Fruit fly (Drosophila melanogaster) whole organism, embryonic: Measurements from ENCODE around the gene CG32554.

Experiments
- Ada2b ChIP-seq: fragments of 200-800 bp; sonication (Bioruptor generic); IDR thresholded peaks from 2 replicates; pipeline ENCODE4 v1.3.6; 2022; ENCODE audit warnings: missing biosample characterization, missing genetic modification characterization
- Antp ChIP-seq: fragments of 200-800 bp; sonication (Bioruptor generic); optimal IDR thresholded peaks from 3 replicates; lab custom pipeline; 2016; ENCODE audit warnings: missing biosample characterization, missing genetic modification characterization
- Atf6 ChIP-seq: fragments of 200-800 bp; sonication (Bioruptor generic); IDR thresholded peaks from 2 replicates; pipeline ENCODE4 v1.3.6; 2022; ENCODE audit warnings: missing biosample characterization, missing genetic modification characterization
- Bgb ChIP-seq: fragments of 200-800 bp; sonication (Bioruptor generic); IDR thresholded peaks from 2 replicates; pipeline ENCODE4 v1.3.6; 2022; ENCODE audit warnings: missing biosample characterization, missing genetic modification characterization; ENCODE audit not compliant: partially characterized antibody
- CG10267 ChIP-seq: fragments of 200-800 bp; sonication (Bioruptor generic); optimal IDR thresholded peaks from 2 replicates; lab custom pipeline; 2018; ENCODE audit warnings: missing biosample characterization, mild to moderate bottlenecking, missing genetic modification characterization, moderate library complexity
- CG11695 ChIP-seq: fragments of 200-800 bp; sonication (Bioruptor generic); IDR thresholded peaks from 3 replicates; pipeline ENCODE4 v1.3.6; 2022; ENCODE audit warnings: missing biosample characterization, missing genetic modification characterization
- CG12659 ChIP-seq: fragments of 200-800 bp; sonication (Bioruptor generic); optimal IDR thresholded peaks from 3 replicates; lab custom pipeline; 2017; ENCODE audit warnings: mild to moderate bottlenecking, missing biosample characterization, missing genetic modification reagents, missing genetic modification characterization
- CG13894 ChIP-seq: fragments of 200-800 bp; sonication (Bioruptor generic); optimal IDR thresholded peaks from 3 replicates; lab custom pipeline; 2018; ENCODE audit warnings: missing biosample characterization, mild to moderate bottlenecking, missing genetic modification characterization, moderate library complexity
- CG14667 ChIP-seq: fragments of 200-800 bp; sonication (Bioruptor generic); IDR thresholded peaks from 2 replicates; pipeline ENCODE4 v1.3.6; 2022; ENCODE audit warnings: missing biosample characterization, missing genetic modification characterization
- CG15514 ChIP-seq: fragments of 200-800 bp; sonication (Bioruptor generic); optimal IDR thresholded peaks from 3 replicates; lab custom pipeline; 2017; ENCODE audit warnings: missing biosample characterization, missing genetic modification characterization, mild to moderate bottlenecking, moderate library complexity, missing genetic modification reagents
- CG1792 ChIP-seq: fragments of 200-800 bp; sonication (Bioruptor generic); optimal IDR thresholded peaks from 2 replicates; lab custom pipeline; 2016; ENCODE audit warnings: missing biosample characterization, missing genetic modification characterization
- CG18476 ChIP-seq: fragments of 200-800 bp; sonication (Bioruptor generic); optimal IDR thresholded peaks from 2 replicates; lab custom pipeline; 2016; ENCODE audit warnings: missing biosample characterization, mild to moderate bottlenecking, missing genetic modification characterization
- CG18764 ChIP-seq: fragments of 200-800 bp; sonication (Bioruptor generic); optimal IDR thresholded peaks from 3 replicates; lab custom pipeline; 2016; ENCODE audit warnings: missing biosample characterization, missing genetic modification characterization
- CG2678 ChIP-seq: fragments of 200-800 bp; sonication (Bioruptor generic); optimal IDR thresholded peaks from 3 replicates; lab custom pipeline; 2019; ENCODE audit warnings: missing biosample characterization, mild to moderate bottlenecking, missing genetic modification characterization, moderate library complexity
- CG30020 ChIP-seq: fragments of 200-800 bp; optimal IDR thresholded peaks from 2 replicates; lab custom pipeline; 2019; ENCODE audit warnings: missing biosample characterization, mild to moderate bottlenecking, missing genetic modification characterization, moderate library complexity
- CG30403 ChIP-seq: fragments of 200-800 bp; sonication (Bioruptor generic); optimal IDR thresholded peaks from 3 replicates; lab custom pipeline; 2016; ENCODE audit warnings: missing biosample characterization, missing genetic modification characterization
- CG3163 ChIP-seq: fragments of 200-800 bp; sonication (Bioruptor generic); optimal IDR thresholded peaks from 3 replicates; lab custom pipeline; 2016; ENCODE audit warnings: missing biosample characterization, missing genetic modification characterization
- CG32532 ChIP-seq: fragments of 200-800 bp; sonication (Bioruptor generic); IDR thresholded peaks from 2 replicates; pipeline ENCODE4 v1.3.6; 2022; ENCODE audit warnings: missing biosample characterization, missing genetic modification characterization
- CG3281 ChIP-seq: fragments of 200-800 bp; sonication (Bioruptor generic); optimal IDR thresholded peaks from 3 replicates; lab custom pipeline; 2017; ENCODE audit warnings: missing biosample characterization, mild to moderate bottlenecking, missing genetic modification characterization
- CG3847 ChIP-seq: fragments of 200-800 bp; sonication (Bioruptor generic); IDR thresholded peaks from 2 replicates; pipeline ENCODE4 v1.3.6; 2022; ENCODE audit warnings: missing biosample characterization, missing genetic modification characterization
- CG7786 ChIP-seq: fragments of 200-800 bp; sonication (Bioruptor generic); optimal IDR thresholded peaks from 2 replicates; lab custom pipeline; 2016; ENCODE audit warnings: missing biosample characterization, missing genetic modification characterization
- CG8089 ChIP-seq: fragments of 200-800 bp; sonication (Bioruptor generic); optimal IDR thresholded peaks from 3 replicates; lab custom pipeline; 2016; ENCODE audit warnings: missing biosample characterization, missing genetic modification characterization
- CG9727 ChIP-seq: fragments of 200-800 bp; sonication (Bioruptor generic); optimal IDR thresholded peaks from 3 replicates; lab custom pipeline; 2017; ENCODE audit warnings: missing biosample characterization, mild to moderate bottlenecking, missing genetic modification characterization
- CG9797 ChIP-seq: fragments of 200-800 bp; sonication (Bioruptor generic); optimal IDR thresholded peaks from 3 replicates; lab custom pipeline; 2018; ENCODE audit warnings: missing biosample characterization, mild to moderate bottlenecking, missing genetic modification characterization
- CG9876 ChIP-seq: fragments of 200-800 bp; sonication (Bioruptor generic); optimal IDR thresholded peaks from 2 replicates; lab custom pipeline; 2016; ENCODE audit warnings: missing biosample characterization, missing genetic modification characterization
- H2.0 ChIP-seq: fragments of 200-800 bp; sonication (Bioruptor generic); IDR thresholded peaks from 2 replicates; pipeline ENCODE4 v1.3.6; 2022; ENCODE audit warnings: missing biosample characterization, missing genetic modification characterization
- HLH54F ChIP-seq: fragments of 200-800 bp; sonication (Bioruptor generic); optimal IDR thresholded peaks from 3 replicates; lab custom pipeline; 2016; ENCODE audit warnings: missing biosample characterization, missing genetic modification characterization
- Hmr ChIP-seq: fragments of 200-800 bp; sonication (Bioruptor generic); optimal IDR thresholded peaks from 3 replicates; lab custom pipeline; 2017; ENCODE audit warnings: mild to moderate bottlenecking, missing biosample characterization, missing genetic modification reagents, missing genetic modification characterization
- Hr39 ChIP-seq: fragments of >200 bp; optimal IDR thresholded peaks from 2 replicates; lab custom pipeline; 2017
- Mrtf ChIP-seq: fragments of 200-800 bp; sonication (Bioruptor generic); IDR thresholded peaks from 3 replicates; pipeline ENCODE4 v1.3.6; 2022; ENCODE audit warnings: missing biosample characterization, missing genetic modification characterization
- Opbp ChIP-seq: fragments of 200-800 bp; sonication (Bioruptor generic); IDR thresholded peaks from 3 replicates; pipeline ENCODE4 v1.3.6; 2022; ENCODE audit warnings: missing biosample characterization, missing genetic modification characterization; ENCODE audit not compliant: partially characterized antibody
- Pdp1 ChIP-seq, 2 experiments: fragments of 200-800 bp; sonication (Bioruptor generic); optimal IDR thresholded peaks; 3 replicates each; lab custom pipeline; 2016; ENCODE audit warnings: missing biosample characterization in 2 of 2, missing genetic modification characterization in 2 of 2, mild to moderate bottlenecking in 1 of 2, moderate library complexity in 1 of 2
- Sry-δ ChIP-seq: fragments of 200-800 bp; sonication (Bioruptor generic); optimal IDR thresholded peaks from 2 replicates; lab custom pipeline; 2016; ENCODE audit warnings: missing biosample characterization, missing genetic modification characterization
- al ChIP-seq: fragments of 200-800 bp; sonication (Bioruptor generic); IDR thresholded peaks from 2 replicates; pipeline ENCODE4 v1.3.6; 2022; ENCODE audit warnings: missing biosample characterization, missing genetic modification characterization
- ato ChIP-seq: fragments of 200-800 bp; sonication (Bioruptor generic); IDR thresholded peaks from 2 replicates; pipeline ENCODE4 v1.3.6; 2022; ENCODE audit warnings: missing biosample characterization, missing genetic modification characterization; ENCODE audit not compliant: partially characterized antibody
- bab2 ChIP-seq: fragments of 200-800 bp; sonication (Bioruptor generic); optimal IDR thresholded peaks from 2 replicates; lab custom pipeline; 2016; ENCODE audit warnings: missing biosample characterization, missing genetic modification characterization
- chinmo ChIP-seq: fragments of 200-800 bp; sonication (Bioruptor generic); IDR thresholded peaks from 4 replicates; pipeline ENCODE4 v1.3.6; 2022; ENCODE audit warnings: missing biosample characterization, missing genetic modification characterization; ENCODE audit not compliant: partially characterized antibody
- dmrt99B ChIP-seq: fragments of 200-800 bp; sonication (Bioruptor generic); optimal IDR thresholded peaks from 2 replicates; lab custom pipeline; 2018; ENCODE audit warnings: missing biosample characterization, mild to moderate bottlenecking, missing genetic modification characterization, moderate library complexity
- ewg ChIP-seq: fragments of 200-800 bp; sonication (Bioruptor generic); optimal IDR thresholded peaks from 3 replicates; lab custom pipeline; 2017; ENCODE audit warnings: mild to moderate bottlenecking, missing biosample characterization, missing genetic modification reagents, missing genetic modification characterization
- hbn ChIP-seq: fragments of 200-800 bp; sonication (Bioruptor generic); IDR thresholded peaks from 2 replicates; pipeline ENCODE4 v1.3.6; 2022; ENCODE audit warnings: missing biosample characterization, missing genetic modification characterization; ENCODE audit not compliant: partially characterized antibody
- inv ChIP-seq: fragments of 200-800 bp; sonication (Bioruptor generic); IDR thresholded peaks from 2 replicates; pipeline ENCODE4 v1.3.6; 2022; ENCODE audit warnings: missing biosample characterization, missing genetic modification characterization; ENCODE audit not compliant: partially characterized antibody
- pb ChIP-seq: fragments of 200-800 bp; sonication (Bioruptor generic); optimal IDR thresholded peaks from 3 replicates; lab custom pipeline; 2016; ENCODE audit warnings: missing biosample characterization, missing genetic modification characterization
- phol ChIP-seq: fragments of 200-800 bp; sonication (Bioruptor generic); optimal IDR thresholded peaks from 3 replicates; lab custom pipeline; 2018; ENCODE audit warnings: missing biosample characterization, mild to moderate bottlenecking, missing genetic modification characterization, moderate library complexity
- sisA ChIP-seq: fragments of 200-800 bp; sonication (Bioruptor generic); IDR thresholded peaks from 2 replicates; pipeline ENCODE4 v1.3.6; 2022; ENCODE audit warnings: missing biosample characterization, missing genetic modification characterization
- slou ChIP-seq: fragments of 200-800 bp; sonication (Bioruptor generic); optimal IDR thresholded peaks from 3 replicates; lab custom pipeline; 2016; ENCODE audit warnings: missing biosample characterization, missing genetic modification characterization
- tap ChIP-seq: fragments of 200-800 bp; optimal IDR thresholded peaks from 3 replicates; lab custom pipeline; 2019; ENCODE audit warnings: missing biosample characterization, mild to moderate bottlenecking, missing genetic modification characterization, moderate library complexity
- tin ChIP-seq: fragments of 200-800 bp; sonication (Bioruptor generic); optimal IDR thresholded peaks from 3 replicates; lab custom pipeline; 2016; ENCODE audit warnings: missing biosample characterization, missing genetic modification characterization
- toy ChIP-seq: fragments of 200-800 bp; sonication (Bioruptor generic); IDR thresholded peaks from 2 replicates; pipeline ENCODE4 v1.3.6; 2022; ENCODE audit warnings: missing biosample characterization, missing genetic modification characterization
- zen ChIP-seq: fragments of 200-800 bp; sonication (Bioruptor generic); optimal IDR thresholded peaks from 3 replicates; lab custom pipeline; 2018; ENCODE audit warnings: missing biosample characterization, mild to moderate bottlenecking, missing genetic modification characterization, moderate library complexity
- zfh2 ChIP-seq: fragments of 200-800 bp; sonication (Bioruptor generic); optimal IDR thresholded peaks from 2 replicates; lab custom pipeline; 2016; ENCODE audit warnings: missing biosample characterization, missing genetic modification characterization

The CG32554 gene

DNA sequence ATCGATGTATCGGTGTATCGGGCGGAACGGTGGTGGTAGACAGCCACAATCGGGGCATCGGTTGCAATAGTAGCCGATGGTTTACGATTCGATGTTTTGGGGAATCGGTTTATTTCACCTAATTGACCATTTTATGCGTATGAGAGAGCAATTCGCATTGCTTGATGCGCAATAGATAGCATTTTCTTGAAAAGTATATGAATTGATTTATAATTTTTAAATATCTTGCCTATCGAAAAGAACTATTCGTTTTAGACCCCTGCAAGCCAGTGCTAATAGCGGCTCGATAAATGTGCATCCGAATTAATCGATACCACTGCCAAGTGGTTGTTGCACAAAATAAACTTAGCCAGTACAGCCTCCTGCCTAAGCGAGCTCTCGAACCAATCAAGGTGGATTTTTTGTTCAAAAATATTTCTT is 34.7 kb upstream of the CG32554 start, which contains the start of gene mnb (continued):
- TF ChIP-seq CG10267 (tag; lab: Kevin White, UChicago) (peak; percentile 46), HLH54F (peak; percentile 8), CG14667 (GFP tag; lab: Robert Waterston, UW) (no peak), ato (GFP tag; lab: Robert Waterston, UW) (peak; percentile 99), CG3281 (GFP tag; lab: Kevin White, UChicago) (no peak), chinmo (GFP tag; lab: Robert Waterston, UW) (peak; percentile 94; the same call in 3 of the 4 replicates), slou (GFP tag; lab: Kevin White, UChicago) (peak; percentile 11), CG3163 (GFP tag; lab: Kevin White, UChicago) (peak; percentile 2), ewg (GFP tag; lab: Kevin White, UChicago) (peak; percentile 16), Hr39 (lab: Kevin White, UChicago) (no peak), Bgb (GFP tag; lab: Robert Waterston, UW) (peak; percentile 97), phol (tag; lab: Kevin White, UChicago) (peak; percentile 41), hbn (GFP tag; lab: Robert Waterston, UW) (peak; percentile 99), inv (GFP tag; lab: Robert Waterston, UW) (peak; percentile 99), CG13894 (peak; percentile 6), Mrtf (GFP tag; lab: Robert Waterston, UW) (no peak), CG9876 (no peak), CG12659 (peak; percentile 68), CG9727 (GFP tag; lab: Kevin White, UChicago) (no peak), CG15514 (GFP tag; lab: Kevin White, UChicago) (peak; percentile 52), CG30403 (GFP tag; lab: Kevin White, UChicago) (peak; percentile 27), tin (peak; percentile 2), CG1792 (GFP tag; lab: Kevin White, UChicago) (no peak), dmrt99B (tag; lab: Kevin White, UChicago) (no peak), CG7786 (GFP tag; lab: Kevin White, UChicago) (no peak), al (GFP tag; lab: Robert Waterston, UW) (no peak), CG9797 (GFP tag; lab: Kevin White, UChicago) (peak; percentile 58), zfh2 (GFP tag; lab: Kevin White, UChicago) (no peak), CG18476 (GFP tag; lab: Kevin White, UChicago) (no peak), Atf6 (GFP tag; lab: Robert Waterston, UW) (0 out of 2 replicates have a peak, but pooled peaks have one; percentile 23), Antp (peak; percentile 11), Sry-δ (GFP tag; lab: Kevin White, UChicago) (peak; percentile 96), CG32532 (peak; percentile 33; the same call in 1 of the 2 replicates), CG2678 (tag; lab: Kevin White, UChicago) (peak; percentile 19), CG18764 (GFP tag; lab: Kevin White, UChicago) (peak; percentile 19), tap (no peak), CG8089 (GFP tag; lab: Kevin White, UChicago) (peak; percentile 3), CG30020 (peak; percentile 1), CG11695 (GFP tag; lab: Robert Waterston, UW) (no peak), pb (GFP tag; lab: Kevin White, UChicago) (no peak), Hmr (GFP tag; lab: Kevin White, UChicago) (peak; percentile 56), toy (no peak), sisA (GFP tag; lab: Robert Waterston, UW) (no peak), Pdp1 (GFP tag; optimal IDR thresholded peaks at IDR 0.05; lab: Kevin White, UChicago) (peak in 1 of 2 experiments; percentile 9), Opbp (GFP tag; lab: Robert Waterston, UW) (peak; percentile 98), zen (tag; lab: Kevin White, UChicago) (peak; percentile 4), Ada2b (GFP tag; lab: Robert Waterston, UW) (no peak), H2.0 (GFP tag; lab: Robert Waterston, UW) (no peak), bab2 (GFP tag; lab: Kevin White, UChicago) (peak; percentile 4), CG3847 (GFP tag; lab: Robert Waterston, UW) (peak; percentile 46; the same call in 1 of the 2 replicates)
